Fruit fly (Drosophila melanogaster) whole organism, embryonic: ENCODE measurements around the gene MsrA.

ENCODE experiments used
- Abd-B ChIP-seq: fragments of 200-800 bp; sonication (Bioruptor generic); optimal IDR thresholded peaks from 2 replicates; lab custom pipeline; 2018; ENCODE audit warnings: missing biosample characterization, mild to moderate bottlenecking, missing genetic modification characterization, moderate library complexity
- Aef1 ChIP-seq: fragments of 200-800 bp; sonication (Bioruptor generic); IDR thresholded peaks from 3 replicates; pipeline ENCODE4 v1.3.6; 2022; ENCODE audit warnings: missing biosample characterization, missing genetic modification characterization
- CG10654 ChIP-seq: fragments of 200-800 bp; sonication (Bioruptor generic); optimal IDR thresholded peaks from 2 replicates; lab custom pipeline; 2016; ENCODE audit warnings: missing biosample characterization, missing genetic modification characterization
- Med ChIP-seq: fragments of 200-800 bp; sonication (Bioruptor generic); peaks from one replicate; lab custom pipeline; 2016; ENCODE audit warnings: missing biosample characterization, missing genetic modification characterization, mild to moderate bottlenecking, inconsistent platforms, moderate library complexity
- Mrtf ChIP-seq: fragments of 200-800 bp; sonication (Bioruptor generic); IDR thresholded peaks from 3 replicates; pipeline ENCODE4 v1.3.6; 2022; ENCODE audit warnings: missing biosample characterization, missing genetic modification characterization
- Nf-YC ChIP-seq: fragments of 200-800 bp; optimal IDR thresholded peaks from 3 replicates; lab custom pipeline; 2019; ENCODE audit warnings: missing biosample characterization, mild to moderate bottlenecking, missing genetic modification characterization, moderate library complexity
- gcm2 ChIP-seq: fragments of 200-800 bp; sonication (Bioruptor generic); optimal IDR thresholded peaks from 2 replicates; lab custom pipeline; 2016; ENCODE audit warnings: missing biosample characterization, missing genetic modification characterization
- pnt ChIP-seq: fragments of 200-800 bp; sonication (Bioruptor generic); optimal IDR thresholded peaks from 3 replicates; lab custom pipeline; 2016; ENCODE audit warnings: missing biosample characterization, missing genetic modification characterization
- vfl ChIP-seq: fragments of 200-800 bp; sonication (Bioruptor generic); optimal IDR thresholded peaks from 2 replicates; lab custom pipeline; 2016; ENCODE audit warnings: missing biosample characterization, missing genetic modification characterization

dm6 chr3L:15474010-15474409, 36.8 kb upstream of the MsrA start, which contains the start of gene cocoon:
- no peak for TF ChIP-seq pnt
- no peak for TF ChIP-seq Med (GFP tag; lab: Kevin White, UChicago)
- no peak for TF ChIP-seq gcm2
- no peak for TF ChIP-seq Aef1 (GFP tag; lab: Robert Waterston, UW)
- no peak for TF ChIP-seq Mrtf
- TF ChIP-seq CG10654 (GFP tag; lab: Kevin White, UChicago): no peak
- no peak for TF ChIP-seq Nf-YC (tag; lab: Kevin White, UChicago)
- no peak for TF ChIP-seq Abd-B (GFP tag; lab: Kevin White, UChicago)
- no peak for TF ChIP-seq vfl (GFP tag; lab: Kevin White, UChicago)
